Fruit fly (Drosophila melanogaster) whole organism, adult: ENCODE data around the gene t-Grip91.

ENCODE experiments used
- CG12768 ChIP-seq: fragments of 200-800 bp; sonication (Bioruptor generic); optimal IDR thresholded peaks from 2 replicates; lab custom pipeline; 2017; ENCODE audit warnings: missing biosample characterization, missing genetic modification characterization, mild to moderate bottlenecking, moderate library complexity, missing genetic modification reagents
- Crg-1 ChIP-seq: fragments of 200-800 bp; sonication (Bioruptor generic); optimal IDR thresholded peaks from 2 replicates; lab custom pipeline; 2016; ENCODE audit warnings: missing biosample characterization, missing genetic modification characterization
- Mnt ChIP-seq: fragments of 200-800 bp; sonication (Bioruptor generic); optimal IDR thresholded peaks from 2 replicates; lab custom pipeline; 2016; ENCODE audit warnings: missing biosample characterization, mild to moderate bottlenecking, missing genetic modification characterization

DNA sequence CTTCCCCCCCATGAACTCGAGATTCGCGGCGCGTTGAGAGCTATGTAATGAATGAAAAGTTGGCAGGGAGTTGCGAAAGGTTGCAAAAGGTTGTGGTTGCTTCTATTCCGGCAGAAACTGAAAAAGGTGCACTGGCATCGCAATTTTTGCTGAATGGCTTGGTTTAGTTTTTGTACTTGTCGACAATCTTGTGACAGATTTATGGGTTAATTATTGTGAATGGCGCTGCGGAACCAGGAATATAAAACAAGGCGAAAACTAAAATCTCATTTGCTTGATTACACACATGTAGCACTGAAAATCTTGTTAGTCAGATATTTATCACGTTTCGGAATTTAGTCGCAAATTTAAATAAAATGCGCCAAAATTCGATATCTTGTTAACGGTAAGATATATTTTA is at the start of gene t-Grip91:
- no peak for TF ChIP-seq CG12768
- no peak for TF ChIP-seq Mnt (GFP tag; lab: Kevin White, UChicago)
- TF ChIP-seq Crg-1, result no peak
